Worm (Caenorhabditis elegans): ENCODE results near the gene pde-4.

ce11 chrII:7588295-7588694 lies 62.8 kb downstream of the pde-4 start:
- peak; percentile 1 for TF ChIP-seq ceh-31 (tag; optimal IDR thresholded peaks at IDR 0.05)
- TF ChIP-seq pqm-1 (tag; optimal IDR thresholded peaks at IDR 0.05), result no peak
- no peak for TF ChIP-seq C08G9.2 (tag; optimal IDR thresholded peaks at IDR 0.05)
- TF ChIP-seq sox-2 (GFP tag; IDR thresholded peaks at IDR 0.05), result no peak
- no peak for TF ChIP-seq fkh-6 (tag; optimal IDR thresholded peaks at IDR 0.05)
- TF ChIP-seq ttx-3 (tag; optimal IDR thresholded peaks at IDR 0.05), result no peak
- TF ChIP-seq ama-1 (optimal IDR thresholded peaks at IDR 0.05), result no peak
- no peak for TF ChIP-seq tbx-2 (tag; optimal IDR thresholded peaks at IDR 0.05)
- no peak for TF ChIP-seq sox-4 (tag; optimal IDR thresholded peaks at IDR 0.05)
- no peak for TF ChIP-seq dve-1 (tag; optimal IDR thresholded peaks at IDR 0.05)

Data from whole organism, late embryonic.